Worm (Caenorhabditis elegans) whole organism, L3 larva: ENCODE results near the gene pig-1.

Source experiments
- R02D3.7 ChIP-seq: fragments of 150-350 bp; optimal IDR thresholded peaks from 2 replicates; lab custom pipeline; 2014; ENCODE audit warnings: missing biosample characterization, missing genetic modification characterization
- daf-12 ChIP-seq: fragments of 150-350 bp; optimal IDR thresholded peaks from 2 replicates; lab custom pipeline; 2014; ENCODE audit warnings: missing biosample characterization, missing genetic modification reagents, missing genetic modification characterization
- elt-2 ChIP-seq: sonication (generic microtip); optimal IDR thresholded peaks from 2 replicates; lab custom pipeline; 2016; ENCODE audit warnings: missing genetic modification reagents, mild to moderate bottlenecking, missing genetic modification characterization, missing compliant biosample characterization
- fkh-10 ChIP-seq: sonication (generic microtip); optimal IDR thresholded peaks from 2 replicates; lab custom pipeline; 2017; ENCODE audit warnings: missing biosample characterization, missing genetic modification reagents, missing genetic modification characterization
- jun-1 ChIP-seq: fragments of 150-350 bp; optimal IDR thresholded peaks from 2 replicates; lab custom pipeline; 2014; ENCODE audit warnings: missing biosample characterization, missing genetic modification reagents, missing genetic modification characterization
- lin-39 ChIP-seq: fragments of 150-350 bp; optimal IDR thresholded peaks from 2 replicates; lab custom pipeline; 2018; ENCODE audit warnings: missing biosample characterization, missing genetic modification reagents, missing genetic modification characterization
- nhr-11 ChIP-seq: fragments of 150-350 bp; optimal IDR thresholded peaks from 2 replicates; lab custom pipeline; 2014; ENCODE audit warnings: missing biosample characterization, missing genetic modification characterization
- nhr-12 ChIP-seq: fragments of 150-350 bp; optimal IDR thresholded peaks from 2 replicates; lab custom pipeline; 2014; ENCODE audit warnings: missing biosample characterization, missing genetic modification characterization
- zag-1 ChIP-seq: fragments of 150-350 bp; optimal IDR thresholded peaks from 2 replicates; lab custom pipeline; 2014; ENCODE audit warnings: missing biosample characterization, missing genetic modification characterization

ce11 chrIV:506384-506783, 12.9 kb downstream of the pig-1 start, which contains the start of gene W03G1.5:
- no peak for TF ChIP-seq jun-1 (tag; lab: Kevin White, UChicago)
- TF ChIP-seq fkh-10 (GFP tag; lab: Kevin White, UChicago) = no peak
- TF ChIP-seq elt-2 (tag; lab: Kevin White, UChicago) = no peak
- no peak for TF ChIP-seq lin-39 (tag; lab: Kevin White, UChicago)
- no peak for TF ChIP-seq nhr-12 (tag; lab: Kevin White, UChicago)
- no peak for TF ChIP-seq R02D3.7
- TF ChIP-seq nhr-11 (tag; lab: Kevin White, UChicago) = no peak
- TF ChIP-seq daf-12 (tag; lab: Kevin White, UChicago) = no peak
- no peak for TF ChIP-seq zag-1 (tag; lab: Kevin White, UChicago)
